Fruit fly (Drosophila melanogaster) whole organism, prepupa: ENCODE results near the gene CG9259.

ENCODE experiments used
- Blimp-1 ChIP-seq: fragments of 200-800 bp; sonication (Bioruptor generic); optimal IDR thresholded peaks from 3 replicates; lab custom pipeline; 2017; ENCODE audit warnings: missing biosample characterization, missing genetic modification characterization, mild to moderate bottlenecking, moderate library complexity, missing genetic modification reagents
- CG10631 ChIP-seq: fragments of 200-800 bp; sonication (Bioruptor generic); optimal IDR thresholded peaks from 2 replicates; lab custom pipeline; 2016; ENCODE audit warnings: missing biosample characterization, missing genetic modification characterization
- CG10669 ChIP-seq: fragments of 200-800 bp; sonication (Bioruptor generic); optimal IDR thresholded peaks from 3 replicates; lab custom pipeline; 2018; ENCODE audit warnings: missing biosample characterization, mild to moderate bottlenecking, missing genetic modification characterization, moderate library complexity
- CG11294 ChIP-seq: fragments of 200-800 bp; sonication (Bioruptor generic); IDR thresholded peaks from 2 replicates; pipeline ENCODE4 v1.3.6; 2022; ENCODE audit warnings: missing biosample characterization, missing genetic modification characterization
- CG11762 ChIP-seq: fragments of 200-800 bp; sonication (Bioruptor generic); optimal IDR thresholded peaks from 3 replicates; lab custom pipeline; 2016; ENCODE audit warnings: missing biosample characterization, missing genetic modification characterization; ENCODE audit not compliant: insufficient read depth
- CG11902 ChIP-seq: fragments of 200-800 bp; sonication (Bioruptor generic); optimal IDR thresholded peaks from 3 replicates; lab custom pipeline; 2016; ENCODE audit warnings: missing biosample characterization, missing genetic modification characterization
- CG1621 ChIP-seq: fragments of 200-800 bp; sonication (Bioruptor generic); optimal IDR thresholded peaks from 3 replicates; lab custom pipeline; 2018; ENCODE audit warnings: missing biosample characterization, mild to moderate bottlenecking, missing genetic modification characterization
- CG16779 ChIP-seq: fragments of 200-800 bp; sonication (Bioruptor generic); optimal IDR thresholded peaks from 3 replicates; lab custom pipeline; 2017; ENCODE audit warnings: missing biosample characterization, mild to moderate bottlenecking, missing genetic modification characterization
- CG31627 ChIP-seq: fragments of 200-800 bp; sonication (Bioruptor generic); optimal IDR thresholded peaks from 3 replicates; lab custom pipeline; 2016; ENCODE audit warnings: missing biosample characterization, missing genetic modification characterization
- CG32006 ChIP-seq: fragments of 200-800 bp; sonication (Bioruptor generic); optimal IDR thresholded peaks from 3 replicates; lab custom pipeline; 2017; ENCODE audit warnings: missing biosample characterization, mild to moderate bottlenecking, missing genetic modification characterization
- CG34406 ChIP-seq: fragments of 200-800 bp; sonication (Bioruptor generic); optimal IDR thresholded peaks from 3 replicates; lab custom pipeline; 2016; ENCODE audit warnings: missing biosample characterization, missing genetic modification characterization
- CG3919 ChIP-seq: fragments of 200-800 bp; sonication (Bioruptor generic); optimal IDR thresholded peaks from 3 replicates; lab custom pipeline; 2016; ENCODE audit warnings: missing biosample characterization, missing genetic modification characterization
- CG4318 ChIP-seq: fragments of 200-800 bp; sonication (Bioruptor generic); optimal IDR thresholded peaks from 3 replicates; lab custom pipeline; 2017; ENCODE audit warnings: missing biosample characterization, mild to moderate bottlenecking, missing genetic modification characterization
- CG6163 ChIP-seq: fragments of 200-800 bp; sonication (Bioruptor generic); IDR thresholded peaks from 3 replicates; pipeline ENCODE4 v1.3.6; 2022; ENCODE audit warnings: missing biosample characterization, missing genetic modification characterization
- CG7368 ChIP-seq: fragments of 200-800 bp; sonication (Bioruptor generic); optimal IDR thresholded peaks from 3 replicates; lab custom pipeline; 2016; ENCODE audit warnings: missing biosample characterization, missing genetic modification characterization
- CG8119 ChIP-seq: fragments of 200-800 bp; sonication (Bioruptor generic); IDR thresholded peaks from 3 replicates; pipeline ENCODE4 v1.3.6; 2022; ENCODE audit warnings: missing biosample characterization, missing genetic modification characterization
- CG8319 ChIP-seq: fragments of 200-800 bp; sonication (Bioruptor generic); optimal IDR thresholded peaks from 3 replicates; lab custom pipeline; 2016; ENCODE audit warnings: missing biosample characterization, missing genetic modification characterization
- CG9139 ChIP-seq: fragments of 200-800 bp; sonication (Bioruptor generic); optimal IDR thresholded peaks from 3 replicates; lab custom pipeline; 2017; ENCODE audit warnings: missing biosample characterization, mild to moderate bottlenecking, missing genetic modification characterization
- Eip75B ChIP-seq: fragments of 200-800 bp; sonication (Bioruptor generic); optimal IDR thresholded peaks from 3 replicates; lab custom pipeline; 2016; ENCODE audit warnings: missing biosample characterization, missing genetic modification characterization
- Eip78C ChIP-seq: fragments of 200-800 bp; sonication (Bioruptor generic); peaks from one replicate; lab custom pipeline; 2016; ENCODE audit warnings: missing biosample characterization, missing genetic modification characterization
- Eip93F ChIP-seq: fragments of 200-800 bp; sonication (Bioruptor generic); optimal IDR thresholded peaks from 2 replicates; lab custom pipeline; 2016; ENCODE audit warnings: missing biosample characterization, mild to moderate bottlenecking, missing genetic modification characterization
- Ets21C ChIP-seq: fragments of 200-800 bp; sonication (Bioruptor generic); optimal IDR thresholded peaks from 3 replicates; lab custom pipeline; 2016; ENCODE audit warnings: missing biosample characterization, missing genetic modification characterization
- Ets96B ChIP-seq: fragments of 200-800 bp; optimal IDR thresholded peaks from 2 replicates; lab custom pipeline; 2019; ENCODE audit warnings: missing biosample characterization, mild to moderate bottlenecking, missing genetic modification characterization, moderate library complexity
- Gug ChIP-seq: fragments of 200-800 bp; sonication (Bioruptor generic); IDR thresholded peaks from 2 replicates; pipeline ENCODE4 v1.3.6; 2022; ENCODE audit warnings: missing biosample characterization, missing genetic modification characterization
- Hr38 ChIP-seq: sonication (Bioruptor generic); optimal IDR thresholded peaks from 2 replicates; lab custom pipeline; 2016; ENCODE audit warnings: missing biosample characterization, missing genetic modification characterization
- Hr4 ChIP-seq: fragments of 200-800 bp; sonication (Bioruptor generic); optimal IDR thresholded peaks from 3 replicates; lab custom pipeline; 2016; ENCODE audit warnings: missing biosample characterization, missing genetic modification characterization
- Lpt ChIP-seq: fragments of 200-800 bp; sonication (Bioruptor generic); optimal IDR thresholded peaks from 3 replicates; lab custom pipeline; 2016; ENCODE audit warnings: missing biosample characterization, missing genetic modification characterization
- Met ChIP-seq: fragments of 200-800 bp; sonication (Bioruptor generic); optimal IDR thresholded peaks from 3 replicates; lab custom pipeline; 2016; ENCODE audit warnings: missing biosample characterization, missing genetic modification characterization
- OdsH ChIP-seq: fragments of 200-800 bp; sonication (Bioruptor generic); optimal IDR thresholded peaks from 3 replicates; lab custom pipeline; 2016; ENCODE audit warnings: missing biosample characterization, missing genetic modification characterization
- Smox ChIP-seq: fragments of 200-800 bp; sonication (Bioruptor generic); optimal IDR thresholded peaks from 3 replicates; lab custom pipeline; 2016; ENCODE audit warnings: missing biosample characterization, missing genetic modification characterization
- Sox14 ChIP-seq: fragments of 200-800 bp; sonication (Bioruptor generic); optimal IDR thresholded peaks from 3 replicates; lab custom pipeline; 2016; ENCODE audit warnings: missing biosample characterization, missing genetic modification characterization
- Sox15 ChIP-seq: fragments of 200-800 bp; sonication (Bioruptor generic); optimal IDR thresholded peaks from 3 replicates; lab custom pipeline; 2016; ENCODE audit warnings: missing biosample characterization, missing genetic modification characterization
- achi ChIP-seq: fragments of 200-800 bp; sonication (Bioruptor generic); optimal IDR thresholded peaks from 3 replicates; lab custom pipeline; 2016; ENCODE audit warnings: missing biosample characterization, missing genetic modification characterization
- acj6 ChIP-seq: fragments of 200-800 bp; sonication (Bioruptor generic); optimal IDR thresholded peaks from 3 replicates; lab custom pipeline; 2016; ENCODE audit warnings: missing biosample characterization, missing genetic modification characterization
- cyc ChIP-seq: fragments of 200-800 bp; sonication (Bioruptor generic); optimal IDR thresholded peaks from 3 replicates; lab custom pipeline; 2016; ENCODE audit warnings: missing biosample characterization, missing genetic modification characterization
- dsx ChIP-seq: fragments of 200-800 bp; optimal IDR thresholded peaks from 3 replicates; lab custom pipeline; 2019; ENCODE audit warnings: missing biosample characterization, mild to moderate bottlenecking, missing genetic modification characterization, moderate library complexity; ENCODE audit not compliant: poor library complexity, severe bottlenecking
- eg ChIP-seq: fragments of 200-800 bp; sonication (Bioruptor generic); IDR thresholded peaks from 3 replicates; pipeline ENCODE4 v1.3.6; 2022; ENCODE audit warnings: missing biosample characterization, missing genetic modification characterization
- esn ChIP-seq: fragments of 200-800 bp; sonication (Bioruptor generic); optimal IDR thresholded peaks from 2 replicates; lab custom pipeline; 2016; ENCODE audit warnings: missing biosample characterization, mild to moderate bottlenecking, missing genetic modification characterization, moderate library complexity
- fd59A ChIP-seq: fragments of 200-800 bp; sonication (Bioruptor generic); optimal IDR thresholded peaks from 2 replicates; lab custom pipeline; 2017; ENCODE audit warnings: missing biosample characterization, mild to moderate bottlenecking, missing genetic modification characterization, missing genetic modification reagents
- fkh ChIP-seq: fragments of 200-800 bp; sonication (Bioruptor generic); optimal IDR thresholded peaks from 3 replicates; lab custom pipeline; 2017; ENCODE audit warnings: missing biosample characterization, mild to moderate bottlenecking, missing genetic modification characterization, moderate library complexity
- lz ChIP-seq: fragments of 200-800 bp; sonication (Bioruptor generic); optimal IDR thresholded peaks from 3 replicates; lab custom pipeline; 2016; ENCODE audit warnings: missing biosample characterization, missing genetic modification characterization
- salr ChIP-seq, 2 experiments: fragments of 200-800 bp; sonication (Bioruptor generic); optimal IDR thresholded peaks; 3 replicates each; lab custom pipeline; 2016 to 2018; ENCODE audit warnings: missing biosample characterization in 2 of 2, missing genetic modification characterization in 2 of 2, mild to moderate bottlenecking in 1 of 2
- spab ChIP-seq: fragments of 200-800 bp; sonication (Bioruptor generic); optimal IDR thresholded peaks from 2 replicates; lab custom pipeline; 2017; ENCODE audit warnings: missing biosample characterization, mild to moderate bottlenecking, missing genetic modification characterization, missing genetic modification reagents
- ss ChIP-seq, 2 experiments: fragments of 200-800 bp; sonication (Bioruptor generic); optimal IDR thresholded peaks; 2 replicates in 1 of 2; 3 replicates in 1 of 2; lab custom pipeline; 2017 to 2018; ENCODE audit warnings: mild to moderate bottlenecking in 2 of 2, missing biosample characterization in 2 of 2, missing genetic modification characterization in 2 of 2, moderate library complexity in 1 of 2
- svp ChIP-seq: fragments of 200-800 bp; sonication (Bioruptor generic); peaks from one replicate; lab custom pipeline; 2016; ENCODE audit warnings: missing biosample characterization, missing genetic modification characterization
- vri ChIP-seq: fragments of 200-800 bp; sonication (Bioruptor generic); optimal IDR thresholded peaks from 3 replicates; lab custom pipeline; 2016; ENCODE audit warnings: missing biosample characterization, mild to moderate bottlenecking, missing genetic modification characterization

Gene CG9259

DNA sequence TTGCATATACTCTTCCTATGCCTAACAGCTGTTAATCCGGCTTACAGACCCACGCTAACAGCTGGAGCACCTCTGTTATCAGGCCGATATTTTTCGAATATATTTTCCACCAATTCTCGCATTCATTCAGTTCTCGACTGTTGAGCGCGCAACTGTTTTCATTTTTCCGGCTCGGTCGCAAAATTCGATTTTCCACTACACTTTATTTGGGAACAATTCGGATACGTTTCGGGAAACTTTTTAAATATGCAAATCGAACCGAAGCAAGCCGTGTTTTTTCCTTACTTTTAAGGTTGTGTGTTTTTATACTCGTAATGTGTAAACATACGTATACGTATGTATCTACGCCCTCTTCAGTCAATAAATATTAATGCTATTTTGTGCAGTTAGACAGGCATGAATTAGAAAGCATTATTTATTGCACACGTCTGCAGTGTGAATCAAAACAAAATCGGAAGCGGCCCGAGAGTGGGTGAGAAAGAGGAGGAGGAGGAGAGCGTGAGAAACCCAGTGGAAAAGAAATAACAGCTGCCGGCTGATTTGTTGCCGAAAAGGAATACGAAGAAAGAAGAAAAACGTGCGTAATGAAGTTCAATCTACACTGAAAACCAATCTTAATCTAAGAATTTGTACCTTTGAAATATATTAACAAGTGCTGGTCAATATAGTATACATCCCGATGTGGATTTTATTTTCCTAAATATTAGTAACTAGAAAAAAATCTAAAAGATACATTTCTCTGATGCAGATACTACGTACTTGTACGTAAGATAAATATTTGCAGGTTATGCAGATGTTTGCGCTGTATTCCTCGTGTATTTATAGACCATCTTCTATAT, 18.7 kb downstream of the CG9259 start (continued):
- TF ChIP-seq CG6163 (peak; percentile 52; the same call in 1 of the 3 replicates), CG10631 (GFP tag; lab: Kevin White, UChicago) (peak; percentile 35), CG3919 (GFP tag; lab: Kevin White, UChicago) (peak; percentile 55), CG4318 (GFP tag; lab: Kevin White, UChicago) (peak; percentile 0), Ets96B (tag; lab: Kevin White, UChicago) (peak; percentile 44), CG11762 (GFP tag; lab: Kevin White, UChicago) (peak; percentile 4)

- TF ChIP-seq CG16779 (tag; lab: Kevin White, UChicago) = no peak
- peak; percentile 37 for TF ChIP-seq achi (GFP tag; lab: Kevin White, UChicago)
- peak; percentile 57 for TF ChIP-seq OdsH
- peak; percentile 19 for TF ChIP-seq CG10669 (GFP tag; lab: Kevin White, UChicago)
- TF ChIP-seq Smox (GFP tag; lab: Kevin White, UChicago) = peak; percentile 34
- TF ChIP-seq fkh (GFP tag; lab: Kevin White, UChicago) = peak; percentile 15
- TF ChIP-seq CG8319 (GFP tag; lab: Kevin White, UChicago) = no peak
- no peak for TF ChIP-seq dsx
- TF ChIP-seq salr (GFP tag; optimal IDR thresholded peaks at IDR 0.05; lab: Kevin White, UChicago) = peak in 1 of 2 experiments; percentile 18
- TF ChIP-seq ss (GFP tag; optimal IDR thresholded peaks at IDR 0.05; lab: Kevin White, UChicago) = no peak
- no peak for TF ChIP-seq Blimp-1 (GFP tag; lab: Kevin White, UChicago)
- TF ChIP-seq CG8119 (GFP tag; lab: Robert Waterston, UW) = no peak; the same call in 2 of the 3 replicates
- TF ChIP-seq CG11294 = peak; percentile 14; the same call in 1 of the 2 replicates
- TF ChIP-seq CG32006 = no peak
- peak; percentile 46 for TF ChIP-seq cyc (GFP tag; lab: Kevin White, UChicago)
- no peak for TF ChIP-seq Gug (GFP tag; lab: Robert Waterston, UW)
- peak; percentile 80 for TF ChIP-seq svp
- TF ChIP-seq CG3919 (GFP tag; lab: Kevin White, UChicago) = no peak
- TF ChIP-seq Ets21C = peak; percentile 17
- peak; percentile 54 for TF ChIP-seq esn (GFP tag; lab: Kevin White, UChicago)
- peak; percentile 49 for TF ChIP-seq acj6 (GFP tag; lab: Kevin White, UChicago)
- peak; percentile 3 for TF ChIP-seq Eip93F (GFP tag; lab: Kevin White, UChicago)
- no peak for TF ChIP-seq Ets96B (tag; lab: Kevin White, UChicago)
- TF ChIP-seq Lpt (GFP tag; lab: Kevin White, UChicago) = no peak
- peak; percentile 67 for TF ChIP-seq Hr4 (GFP tag; lab: Kevin White, UChicago)
- peak; percentile 45 for TF ChIP-seq Met (GFP tag; lab: Kevin White, UChicago)
- no peak; the same call in 2 of the 3 replicates for TF ChIP-seq eg (GFP tag; lab: Robert Waterston, UW)
- peak; percentile 33 for TF ChIP-seq CG31627 (GFP tag; lab: Kevin White, UChicago)
- TF ChIP-seq Eip75B (GFP tag; lab: Kevin White, UChicago) = peak; percentile 53
- no peak for TF ChIP-seq Hr38 (GFP tag; lab: Kevin White, UChicago)
- TF ChIP-seq CG10631 (GFP tag; lab: Kevin White, UChicago) = peak; percentile 29
- TF ChIP-seq CG34406 (GFP tag; lab: Kevin White, UChicago) = peak; percentile 37
- peak; percentile 12 for TF ChIP-seq vri (GFP tag; lab: Kevin White, UChicago)
- TF ChIP-seq CG11902 (GFP tag; lab: Kevin White, UChicago) = no peak
- peak; percentile 42 for TF ChIP-seq CG4318 (GFP tag; lab: Kevin White, UChicago)
- peak; percentile 72 for TF ChIP-seq Sox14 (GFP tag; lab: Kevin White, UChicago)
- TF ChIP-seq CG6163 = no peak
- TF ChIP-seq spab = no peak
- no peak for TF ChIP-seq CG1621 (tag; lab: Kevin White, UChicago)
- peak; percentile 43 for TF ChIP-seq lz (GFP tag; lab: Kevin White, UChicago)
- peak; percentile 6 for TF ChIP-seq Sox15 (GFP tag; lab: Kevin White, UChicago)
- TF ChIP-seq CG9139 (GFP tag; lab: Kevin White, UChicago) = no peak
- peak; percentile 91 for TF ChIP-seq Eip78C (GFP tag; lab: Kevin White, UChicago)
- no peak for TF ChIP-seq CG7368 (GFP tag; lab: Kevin White, UChicago)
- TF ChIP-seq fd59A = peak; percentile 49
Observed at dm6 chr2L:21108759-21109282, 19.6 kb downstream of the CG9259 start.
